Fruit fly (Drosophila melanogaster) S2 (cell line): ENCODE measurements around the gene Spn28Db.

Source experiments
- CG8478 ChIP-seq: fragments of >200 bp; optimal IDR thresholded peaks from 2 replicates; lab custom pipeline; 2018
- CTCF ChIP-seq, 2 experiments: fragments of >200 bp; optimal IDR thresholded peaks; 2 replicates each; lab custom pipeline; 2018

Gene Spn28Db

dm6 chr2L:7876520-7877232, 13.8 kb downstream of the Spn28Db start:
- no peak for TF ChIP-seq CTCF (optimal IDR thresholded peaks at IDR 0.05; lab: Kevin White, UChicago)
- no peak for TF ChIP-seq CG8478 (lab: Kevin White, UChicago)

DNA sequence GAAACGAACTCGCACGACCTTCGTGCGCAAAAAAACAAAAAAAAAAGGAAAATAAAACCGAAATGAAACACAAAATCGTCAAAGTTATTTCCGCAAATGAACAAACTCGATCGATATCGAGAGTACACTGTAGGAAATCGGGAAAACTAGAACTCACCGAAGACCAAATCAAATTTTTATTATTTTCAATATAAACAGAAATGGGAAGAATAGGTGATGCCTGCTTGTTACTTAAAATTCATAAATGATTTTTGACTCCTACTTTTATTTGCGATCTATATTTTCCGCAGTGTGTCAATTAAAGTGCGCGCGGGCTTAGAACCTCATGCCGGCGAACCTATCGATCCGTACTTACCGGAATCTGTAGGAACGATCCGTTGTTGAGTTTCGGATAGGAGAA, 14.8 kb downstream of the Spn28Db start:
- TF ChIP-seq CTCF (optimal IDR thresholded peaks at IDR 0.05; lab: Kevin White, UChicago), result no peak
- TF ChIP-seq CG8478 (lab: Kevin White, UChicago), result no peak

dm6 chr2L:7872680-7873079, 17.8 kb downstream of the Spn28Db start:
- TF ChIP-seq CTCF (optimal IDR thresholded peaks at IDR 0.05; lab: Kevin White, UChicago) (no peak), CG8478 (lab: Kevin White, UChicago) (no peak)

- TF ChIP-seq CG8478 (lab: Kevin White, UChicago) (no peak), CTCF (optimal IDR thresholded peaks at IDR 0.05; lab: Kevin White, UChicago) (no peak)
Measured at dm6 chr2L:7871821-7872524, 18.5 kb downstream of the Spn28Db start.

- TF ChIP-seq CG8478 (lab: Kevin White, UChicago) (no peak), CTCF (optimal IDR thresholded peaks at IDR 0.05; lab: Kevin White, UChicago) (no peak)
Measured at dm6 chr2L:7871332-7871731, 19.2 kb downstream of the Spn28Db start, which contains the start of gene Proc. Gene Proc, minus strand, starts transcription at chr2L:7871432.

dm6 chr2L:7870212-7870611, 20.3 kb downstream of the Spn28Db start:
- no peak for TF ChIP-seq CTCF (optimal IDR thresholded peaks at IDR 0.05; lab: Kevin White, UChicago)
- no peak for TF ChIP-seq CG8478 (lab: Kevin White, UChicago)

- TF ChIP-seq CTCF (optimal IDR thresholded peaks at IDR 0.05; lab: Kevin White, UChicago) (no peak), CG8478 (lab: Kevin White, UChicago) (no peak)
Measured at dm6 chr2L:7868608-7869007, 21.9 kb downstream of the Spn28Db start.

dm6 chr2L:7861733-7862132, 28.8 kb downstream of the Spn28Db start:
- TF ChIP-seq CG8478 (lab: Kevin White, UChicago), result no peak

DNA sequence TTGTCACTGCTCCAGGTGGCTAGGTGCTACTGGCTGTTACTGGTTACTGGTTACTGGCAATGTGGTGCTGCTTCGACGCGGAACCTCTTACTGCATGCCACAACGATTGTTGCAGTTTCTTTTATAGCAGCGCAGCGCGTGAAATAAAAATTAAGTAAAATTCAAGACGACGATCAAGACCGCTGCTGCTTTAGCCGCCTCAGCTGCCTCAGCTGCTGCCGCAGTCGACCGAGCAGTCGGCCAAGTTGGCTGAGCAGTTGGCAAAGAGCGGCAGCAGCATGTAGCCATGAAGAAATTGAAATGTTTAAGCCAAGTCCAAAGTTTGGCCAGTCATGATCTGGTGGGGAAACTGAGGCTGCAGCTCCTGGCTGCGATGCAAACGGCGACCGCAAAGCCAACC, 29.8 kb downstream of the Spn28Db start, which contains the start of gene TwdlE:
TSS of gene TwdlE (minus strand) at position 101 of the 400 bp plus-strand sequence.
- TF ChIP-seq CG8478 (lab: Kevin White, UChicago), result no peak
- TF ChIP-seq CTCF (optimal IDR thresholded peaks at IDR 0.05; lab: Kevin White, UChicago), result no peak

dm6 chr2L:7856380-7857127, 34.0 kb downstream of the Spn28Db start, which contains the start of gene lectin-28C:
Gene lectin-28C, plus strand, starts transcription at chr2L:7857077.
- peak; percentile 93 to 94 for TF ChIP-seq CTCF (optimal IDR thresholded peaks at IDR 0.05; lab: Kevin White, UChicago)

DNA sequence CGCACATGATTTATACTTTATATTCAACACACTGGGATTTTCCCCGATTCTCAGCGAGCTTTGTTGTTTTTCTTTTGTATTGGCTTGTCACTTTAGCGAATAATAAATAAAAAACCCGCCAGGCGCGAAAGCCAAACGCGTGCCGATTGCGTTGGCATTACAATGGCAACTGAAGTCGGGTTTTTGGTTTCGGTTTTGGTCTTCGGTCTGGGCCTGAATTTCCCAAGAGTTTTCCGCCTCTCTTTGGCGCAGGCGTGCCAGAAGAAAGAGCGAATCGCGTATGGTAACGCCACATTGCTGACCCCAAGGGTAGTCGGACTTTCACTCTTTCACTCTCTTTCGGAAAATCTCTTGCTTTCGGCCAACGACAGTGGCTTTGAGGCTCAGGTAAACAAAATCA, 35.4 kb downstream of the Spn28Db start, which contains the start of gene CG14535:
TSS of gene CG14535 (minus strand) at position 368 of the 400 bp plus-strand sequence.
- TF ChIP-seq CTCF (optimal IDR thresholded peaks at IDR 0.05; lab: Kevin White, UChicago) (no peak), CG8478 (lab: Kevin White, UChicago) (no peak)

dm6 chr2L:7851609-7852008, 38.9 kb downstream of the Spn28Db start:
- TF ChIP-seq CTCF (optimal IDR thresholded peaks at IDR 0.05; lab: Kevin White, UChicago) (no peak), CG8478 (lab: Kevin White, UChicago) (no peak)

DNA sequence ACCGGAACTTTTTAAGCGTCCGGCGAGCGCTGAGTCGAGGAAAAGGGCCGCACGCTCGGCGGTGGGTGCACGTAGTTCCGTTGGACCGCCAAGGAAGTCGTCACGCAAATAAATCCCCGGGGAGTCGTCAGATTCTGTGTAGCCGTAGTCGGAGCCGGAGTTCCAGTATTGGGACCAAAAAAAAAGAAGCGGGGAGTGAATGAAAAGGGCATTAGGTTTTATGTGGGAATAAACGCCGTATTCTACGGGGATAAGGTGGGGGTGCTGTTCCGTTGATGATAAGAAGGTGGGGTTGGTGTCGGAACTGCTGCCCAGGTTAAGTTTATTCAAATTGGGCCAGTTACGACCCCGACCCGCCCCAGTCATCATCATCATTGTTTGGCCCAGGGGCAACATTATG, 40.1 kb downstream of the Spn28Db start:
- TF ChIP-seq CG8478 (lab: Kevin White, UChicago) (no peak), CTCF (optimal IDR thresholded peaks at IDR 0.05; lab: Kevin White, UChicago) (no peak)

DNA sequence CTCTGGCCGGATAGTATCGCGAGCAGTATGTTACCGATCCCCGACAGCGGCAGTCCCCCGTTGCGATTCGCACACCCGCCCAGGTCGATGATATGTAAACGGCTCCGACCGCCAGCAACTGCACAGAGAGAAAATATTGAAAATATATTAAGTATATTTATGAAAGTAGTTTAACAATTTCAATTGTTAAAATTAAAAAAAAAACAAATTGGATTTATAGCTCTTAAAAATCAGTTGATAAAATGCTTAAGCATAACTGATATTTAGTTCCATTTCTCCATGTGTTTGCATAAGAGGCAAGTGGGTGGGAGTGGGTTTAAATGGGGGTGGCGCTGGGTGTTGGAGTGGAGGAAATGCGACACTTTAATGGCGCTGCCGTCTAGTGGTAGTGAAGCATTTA, 41.0 kb downstream of the Spn28Db start:
- TF ChIP-seq CTCF (optimal IDR thresholded peaks at IDR 0.05; lab: Kevin White, UChicago), result no peak
- no peak for TF ChIP-seq CG8478 (lab: Kevin White, UChicago)

- TF ChIP-seq CG8478 (lab: Kevin White, UChicago), result no peak
- no peak for TF ChIP-seq CTCF (optimal IDR thresholded peaks at IDR 0.05; lab: Kevin White, UChicago)
Measured at dm6 chr2L:7841244-7841643, 49.3 kb downstream of the Spn28Db start.
